Worm (Caenorhabditis elegans): ENCODE data around the gene fbxa-55.

- TF ChIP-seq nhr-237 (tag; optimal IDR thresholded peaks at IDR 0.05) (no peak), sem-2 (GFP tag; optimal IDR thresholded peaks at IDR 0.05) (no peak), elt-3 (tag; optimal IDR thresholded peaks at IDR 0.05) (no peak), hlh-1 (tag; optimal IDR thresholded peaks at IDR 0.05) (no peak), bed-3 (GFP tag; optimal IDR thresholded peaks at IDR 0.05) (no peak), mep-1 (tag; optimal IDR thresholded peaks at IDR 0.05) (no peak), nhr-28 (tag; optimal IDR thresholded peaks at IDR 0.05) (no peak), ztf-11 (tag; optimal IDR thresholded peaks at IDR 0.05) (no peak), unc-62 (GFP tag; optimal IDR thresholded peaks at IDR 0.05) (no peak), pha-4 (tag; optimal IDR thresholded peaks at IDR 0.05) (no peak)
Measured at ce11 chrIII:907311-907710, 28.6 kb downstream of the fbxa-55 start, which contains the start of gene F23H11.4.
